Fruit fly (Drosophila melanogaster) S2 (cell line): ENCODE results near the gene CG17193.

Experiments used
- CG8478 ChIP-seq: fragments of >200 bp; optimal IDR thresholded peaks from 2 replicates; lab custom pipeline; 2018
- CTCF ChIP-seq, 2 experiments: fragments of >200 bp; optimal IDR thresholded peaks; 2 replicates each; lab custom pipeline; 2018

DNA sequence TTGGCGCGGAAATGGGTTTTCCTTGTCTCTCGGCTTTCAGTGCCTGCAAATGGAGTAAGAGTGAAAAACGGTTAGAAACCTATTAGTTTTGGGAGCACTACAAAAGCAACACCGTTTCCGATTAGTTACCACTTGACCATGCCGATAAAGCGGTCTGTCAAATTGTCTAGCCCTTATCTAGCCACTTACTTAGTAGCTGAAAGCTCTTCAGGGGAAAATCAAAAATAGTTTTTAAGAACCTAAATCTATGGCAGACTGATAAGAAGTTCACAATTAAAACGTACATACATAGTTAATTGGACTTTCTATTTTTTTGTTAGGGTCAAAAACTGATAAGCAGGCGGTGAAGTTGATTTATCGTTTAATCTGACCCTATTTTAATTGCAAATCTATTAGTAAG lies 49.3 kb downstream of the CG17193 start:
- TF ChIP-seq CG8478 (no peak), CTCF (optimal IDR thresholded peaks at IDR 0.05; lab: Kevin White, UChicago) (no peak)
